Fruit fly (Drosophila melanogaster) whole organism, prepupa: Measurements from ENCODE around the gene Cerk.

Experiments
- Blimp-1 ChIP-seq: fragments of 200-800 bp; sonication (Bioruptor generic); optimal IDR thresholded peaks from 3 replicates; lab custom pipeline; 2017; ENCODE audit warnings: missing biosample characterization, missing genetic modification characterization, mild to moderate bottlenecking, moderate library complexity, missing genetic modification reagents
- CG11902 ChIP-seq: fragments of 200-800 bp; sonication (Bioruptor generic); optimal IDR thresholded peaks from 3 replicates; lab custom pipeline; 2016; ENCODE audit warnings: missing biosample characterization, missing genetic modification characterization
- CG16779 ChIP-seq: fragments of 200-800 bp; sonication (Bioruptor generic); optimal IDR thresholded peaks from 3 replicates; lab custom pipeline; 2017; ENCODE audit warnings: missing biosample characterization, mild to moderate bottlenecking, missing genetic modification characterization
- CG3032 ChIP-seq: fragments of 200-800 bp; optimal IDR thresholded peaks from 2 replicates; lab custom pipeline; 2019; ENCODE audit warnings: missing biosample characterization, mild to moderate bottlenecking, missing genetic modification characterization, moderate library complexity
- CG32006 ChIP-seq: fragments of 200-800 bp; sonication (Bioruptor generic); optimal IDR thresholded peaks from 3 replicates; lab custom pipeline; 2017; ENCODE audit warnings: missing biosample characterization, mild to moderate bottlenecking, missing genetic modification characterization
- CG34406 ChIP-seq: fragments of 200-800 bp; sonication (Bioruptor generic); optimal IDR thresholded peaks from 3 replicates; lab custom pipeline; 2016; ENCODE audit warnings: missing biosample characterization, missing genetic modification characterization
- CG6163 ChIP-seq: fragments of 200-800 bp; sonication (Bioruptor generic); IDR thresholded peaks from 3 replicates; pipeline ENCODE4 v1.3.6; 2022; ENCODE audit warnings: missing biosample characterization, missing genetic modification characterization
- CG6276 ChIP-seq: fragments of 200-800 bp; sonication (Bioruptor generic); optimal IDR thresholded peaks from 2 replicates; lab custom pipeline; 2017; ENCODE audit warnings: missing biosample characterization, mild to moderate bottlenecking, missing genetic modification characterization
- CG6808 ChIP-seq: fragments of 200-800 bp; sonication (Bioruptor generic); optimal IDR thresholded peaks from 3 replicates; lab custom pipeline; 2017; ENCODE audit warnings: missing biosample characterization, missing genetic modification characterization, mild to moderate bottlenecking, moderate library complexity, missing genetic modification reagents
- CG7368 ChIP-seq: fragments of 200-800 bp; sonication (Bioruptor generic); optimal IDR thresholded peaks from 3 replicates; lab custom pipeline; 2016; ENCODE audit warnings: missing biosample characterization, missing genetic modification characterization
- CG8119 ChIP-seq: fragments of 200-800 bp; sonication (Bioruptor generic); IDR thresholded peaks from 3 replicates; pipeline ENCODE4 v1.3.6; 2022; ENCODE audit warnings: missing biosample characterization, missing genetic modification characterization
- CG8319 ChIP-seq: fragments of 200-800 bp; sonication (Bioruptor generic); optimal IDR thresholded peaks from 3 replicates; lab custom pipeline; 2016; ENCODE audit warnings: missing biosample characterization, missing genetic modification characterization
- Eip75B ChIP-seq: fragments of 200-800 bp; sonication (Bioruptor generic); optimal IDR thresholded peaks from 3 replicates; lab custom pipeline; 2016; ENCODE audit warnings: missing biosample characterization, missing genetic modification characterization
- Eip78C ChIP-seq: fragments of 200-800 bp; sonication (Bioruptor generic); peaks from one replicate; lab custom pipeline; 2016; ENCODE audit warnings: missing biosample characterization, missing genetic modification characterization
- Eip93F ChIP-seq: fragments of 200-800 bp; sonication (Bioruptor generic); optimal IDR thresholded peaks from 2 replicates; lab custom pipeline; 2016; ENCODE audit warnings: missing biosample characterization, mild to moderate bottlenecking, missing genetic modification characterization
- Ets21C ChIP-seq: fragments of 200-800 bp; sonication (Bioruptor generic); optimal IDR thresholded peaks from 3 replicates; lab custom pipeline; 2016; ENCODE audit warnings: missing biosample characterization, missing genetic modification characterization
- Ets96B ChIP-seq: fragments of 200-800 bp; optimal IDR thresholded peaks from 2 replicates; lab custom pipeline; 2019; ENCODE audit warnings: missing biosample characterization, mild to moderate bottlenecking, missing genetic modification characterization, moderate library complexity
- Gug ChIP-seq: fragments of 200-800 bp; sonication (Bioruptor generic); IDR thresholded peaks from 2 replicates; pipeline ENCODE4 v1.3.6; 2022; ENCODE audit warnings: missing biosample characterization, missing genetic modification characterization
- Hr39 ChIP-seq: fragments of 200-800 bp; sonication (Bioruptor generic); optimal IDR thresholded peaks from 2 replicates; lab custom pipeline; 2016; ENCODE audit warnings: missing biosample characterization, missing genetic modification characterization
- Hr4 ChIP-seq: fragments of 200-800 bp; sonication (Bioruptor generic); optimal IDR thresholded peaks from 3 replicates; lab custom pipeline; 2016; ENCODE audit warnings: missing biosample characterization, missing genetic modification characterization
- Lpt ChIP-seq: fragments of 200-800 bp; sonication (Bioruptor generic); optimal IDR thresholded peaks from 3 replicates; lab custom pipeline; 2016; ENCODE audit warnings: missing biosample characterization, missing genetic modification characterization
- Met ChIP-seq: fragments of 200-800 bp; sonication (Bioruptor generic); optimal IDR thresholded peaks from 3 replicates; lab custom pipeline; 2016; ENCODE audit warnings: missing biosample characterization, missing genetic modification characterization
- OdsH ChIP-seq: fragments of 200-800 bp; sonication (Bioruptor generic); optimal IDR thresholded peaks from 3 replicates; lab custom pipeline; 2016; ENCODE audit warnings: missing biosample characterization, missing genetic modification characterization
- Sox102F ChIP-seq: fragments of 200-800 bp; sonication (Bioruptor generic); optimal IDR thresholded peaks from 2 replicates; lab custom pipeline; 2016; ENCODE audit warnings: missing biosample characterization, mild to moderate bottlenecking, missing genetic modification characterization
- Sox14 ChIP-seq: fragments of 200-800 bp; sonication (Bioruptor generic); optimal IDR thresholded peaks from 3 replicates; lab custom pipeline; 2016; ENCODE audit warnings: missing biosample characterization, missing genetic modification characterization
- achi ChIP-seq: fragments of 200-800 bp; sonication (Bioruptor generic); optimal IDR thresholded peaks from 3 replicates; lab custom pipeline; 2016; ENCODE audit warnings: missing biosample characterization, missing genetic modification characterization
- cyc ChIP-seq: fragments of 200-800 bp; sonication (Bioruptor generic); optimal IDR thresholded peaks from 3 replicates; lab custom pipeline; 2016; ENCODE audit warnings: missing biosample characterization, missing genetic modification characterization
- dac ChIP-seq: fragments of 200-800 bp; sonication (Bioruptor generic); optimal IDR thresholded peaks from 2 replicates; lab custom pipeline; 2017; ENCODE audit warnings: missing biosample characterization, mild to moderate bottlenecking, missing genetic modification characterization
- dsx ChIP-seq: fragments of 200-800 bp; optimal IDR thresholded peaks from 3 replicates; lab custom pipeline; 2019; ENCODE audit warnings: missing biosample characterization, mild to moderate bottlenecking, missing genetic modification characterization, moderate library complexity; ENCODE audit not compliant: poor library complexity, severe bottlenecking
- eg ChIP-seq: fragments of 200-800 bp; sonication (Bioruptor generic); IDR thresholded peaks from 3 replicates; pipeline ENCODE4 v1.3.6; 2022; ENCODE audit warnings: missing biosample characterization, missing genetic modification characterization
- esn ChIP-seq: fragments of 200-800 bp; sonication (Bioruptor generic); optimal IDR thresholded peaks from 2 replicates; lab custom pipeline; 2016; ENCODE audit warnings: missing biosample characterization, mild to moderate bottlenecking, missing genetic modification characterization, moderate library complexity
- fd59A ChIP-seq: fragments of 200-800 bp; sonication (Bioruptor generic); optimal IDR thresholded peaks from 2 replicates; lab custom pipeline; 2017; ENCODE audit warnings: missing biosample characterization, mild to moderate bottlenecking, missing genetic modification characterization, missing genetic modification reagents
- fd85E ChIP-seq: fragments of 200-800 bp; sonication (Bioruptor generic); optimal IDR thresholded peaks from 3 replicates; lab custom pipeline; 2016; ENCODE audit warnings: missing biosample characterization, missing genetic modification characterization
- fkh ChIP-seq: fragments of 200-800 bp; sonication (Bioruptor generic); optimal IDR thresholded peaks from 3 replicates; lab custom pipeline; 2017; ENCODE audit warnings: missing biosample characterization, mild to moderate bottlenecking, missing genetic modification characterization, moderate library complexity
- lz ChIP-seq: fragments of 200-800 bp; sonication (Bioruptor generic); optimal IDR thresholded peaks from 3 replicates; lab custom pipeline; 2016; ENCODE audit warnings: missing biosample characterization, missing genetic modification characterization
- net ChIP-seq: fragments of 200-800 bp; sonication (Bioruptor generic); optimal IDR thresholded peaks from 3 replicates; lab custom pipeline; 2016; ENCODE audit warnings: missing biosample characterization, missing genetic modification characterization
- pdm3 ChIP-seq: fragments of 200-800 bp; sonication (Bioruptor generic); optimal IDR thresholded peaks from 3 replicates; lab custom pipeline; 2016; ENCODE audit warnings: missing biosample characterization, missing genetic modification characterization
- salr ChIP-seq, 2 experiments: fragments of 200-800 bp; sonication (Bioruptor generic); optimal IDR thresholded peaks; 3 replicates each; lab custom pipeline; 2016 to 2018; ENCODE audit warnings: missing biosample characterization in 2 of 2, missing genetic modification characterization in 2 of 2, mild to moderate bottlenecking in 1 of 2
- spab ChIP-seq: fragments of 200-800 bp; sonication (Bioruptor generic); optimal IDR thresholded peaks from 2 replicates; lab custom pipeline; 2017; ENCODE audit warnings: missing biosample characterization, mild to moderate bottlenecking, missing genetic modification characterization, missing genetic modification reagents
- ss ChIP-seq, 2 experiments: fragments of 200-800 bp; sonication (Bioruptor generic); optimal IDR thresholded peaks; 2 replicates in 1 of 2; 3 replicates in 1 of 2; lab custom pipeline; 2017 to 2018; ENCODE audit warnings: mild to moderate bottlenecking in 2 of 2, missing biosample characterization in 2 of 2, missing genetic modification characterization in 2 of 2, moderate library complexity in 1 of 2
- svp ChIP-seq: fragments of 200-800 bp; sonication (Bioruptor generic); peaks from one replicate; lab custom pipeline; 2016; ENCODE audit warnings: missing biosample characterization, missing genetic modification characterization
- topi ChIP-seq: fragments of 200-800 bp; sonication (Bioruptor generic); optimal IDR thresholded peaks from 3 replicates; lab custom pipeline; 2016; ENCODE audit warnings: missing biosample characterization, missing genetic modification characterization
- vri ChIP-seq: fragments of 200-800 bp; sonication (Bioruptor generic); optimal IDR thresholded peaks from 3 replicates; lab custom pipeline; 2016; ENCODE audit warnings: missing biosample characterization, mild to moderate bottlenecking, missing genetic modification characterization

Gene Cerk

dm6 chr3R:5322182-5322609 lies 45.9 kb downstream of the Cerk start:
- no peak for TF ChIP-seq CG8119 (GFP tag; lab: Robert Waterston, UW)
- TF ChIP-seq Ets96B (tag; lab: Kevin White, UChicago) = no peak
- TF ChIP-seq dac = no peak
- no peak for TF ChIP-seq Blimp-1 (GFP tag; lab: Kevin White, UChicago)
- TF ChIP-seq CG6163 = no peak
- TF ChIP-seq CG3032 (tag; lab: Kevin White, UChicago) = no peak
- TF ChIP-seq OdsH (GFP tag; lab: Kevin White, UChicago) = no peak
- no peak for TF ChIP-seq Hr39 (GFP tag; lab: Kevin White, UChicago)
- TF ChIP-seq achi (GFP tag; lab: Kevin White, UChicago) = no peak
- no peak for TF ChIP-seq fd59A (GFP tag; lab: Kevin White, UChicago)
- TF ChIP-seq CG34406 = no peak
- TF ChIP-seq svp (GFP tag; lab: Kevin White, UChicago) = no peak
- TF ChIP-seq pdm3 (GFP tag; lab: Kevin White, UChicago) = no peak

dm6 chr3R:5320672-5321071 lies 47.4 kb downstream of the Cerk start:
- TF ChIP-seq ss (GFP tag; optimal IDR thresholded peaks at IDR 0.05; lab: Kevin White, UChicago) (peak in 1 of 2 experiments; percentile 15), Eip78C (peak; percentile 71), Ets21C (GFP tag; lab: Kevin White, UChicago) (no peak), CG8319 (GFP tag; lab: Kevin White, UChicago) (no peak), Sox14 (peak; percentile 60), vri (peak; percentile 60), fkh (peak; percentile 86)

- TF ChIP-seq Eip78C (peak; percentile 69), topi (GFP tag; lab: Kevin White, UChicago) (no peak), vri (peak; percentile 70), esn (peak; percentile 24), OdsH (GFP tag; lab: Kevin White, UChicago) (no peak), net (GFP tag; lab: Kevin White, UChicago) (no peak), Met (GFP tag; lab: Kevin White, UChicago) (peak; percentile 44), Hr4 (GFP tag; lab: Kevin White, UChicago) (no peak), fkh (peak; percentile 88)
These were observed 48.9 kb downstream of the Cerk start for dm6 chr3R:5319059-5319785.

dm6 chr3R:5317654-5318129 lies 50.4 kb downstream of the Cerk start:
- no peak for TF ChIP-seq Ets96B (tag; lab: Kevin White, UChicago)
- TF ChIP-seq CG7368 (GFP tag; lab: Kevin White, UChicago) = no peak
- TF ChIP-seq CG11902 (GFP tag; lab: Kevin White, UChicago) = no peak
- TF ChIP-seq Eip93F (GFP tag; lab: Kevin White, UChicago) = no peak
- no peak for TF ChIP-seq Ets21C (GFP tag; lab: Kevin White, UChicago)
- no peak for TF ChIP-seq dac
- TF ChIP-seq pdm3 (GFP tag; lab: Kevin White, UChicago) = no peak
- TF ChIP-seq CG34406 = no peak
- TF ChIP-seq spab (GFP tag; lab: Kevin White, UChicago) = no peak
- no peak for TF ChIP-seq cyc (GFP tag; lab: Kevin White, UChicago)
- no peak for TF ChIP-seq vri
- no peak for TF ChIP-seq eg
- no peak for TF ChIP-seq fd85E (GFP tag; lab: Kevin White, UChicago)
- peak; percentile 96 for TF ChIP-seq Blimp-1 (GFP tag; lab: Kevin White, UChicago)
- TF ChIP-seq Sox14 = no peak
- peak; percentile 36 for TF ChIP-seq Eip75B
- peak; percentile 80 for TF ChIP-seq CG6163
- peak; percentile 15 for TF ChIP-seq Lpt (GFP tag; lab: Kevin White, UChicago)
- TF ChIP-seq dsx (GFP tag; lab: Kevin White, UChicago) = peak; percentile 52
- TF ChIP-seq Gug (GFP tag; lab: Robert Waterston, UW) = no peak
- no peak for TF ChIP-seq svp (GFP tag; lab: Kevin White, UChicago)
- no peak for TF ChIP-seq Hr4 (GFP tag; lab: Kevin White, UChicago)
- TF ChIP-seq salr (GFP tag; optimal IDR thresholded peaks at IDR 0.05; lab: Kevin White, UChicago) = peak in 1 of 2 experiments; percentile 11
- no peak for TF ChIP-seq CG3032 (tag; lab: Kevin White, UChicago)
- TF ChIP-seq CG32006 (GFP tag; lab: Kevin White, UChicago) = no peak
- peak; percentile 9 for TF ChIP-seq CG6808 (GFP tag; lab: Kevin White, UChicago)
- TF ChIP-seq CG16779 (tag; lab: Kevin White, UChicago) = no peak
- TF ChIP-seq CG6276 (GFP tag; lab: Kevin White, UChicago) = no peak
- no peak for TF ChIP-seq lz (GFP tag; lab: Kevin White, UChicago)
- peak; percentile 25 for TF ChIP-seq Sox102F (GFP tag; lab: Kevin White, UChicago)
